Worm (Caenorhabditis elegans) whole organism, early embryonic: ENCODE results near the gene abu-5.

ENCODE experiments used
- F13C5.2 ChIP-seq: sonication (generic microtip); optimal IDR thresholded peaks from 2 replicates; lab custom pipeline; 2017; ENCODE audit warnings: mild to moderate bottlenecking, missing genetic modification characterization, inconsistent platforms, missing compliant biosample characterization
- aly-1 ChIP-seq: sonication (generic microtip); optimal IDR thresholded peaks from 2 replicates; lab custom pipeline; 2016; ENCODE audit warnings: missing genetic modification characterization, missing compliant biosample characterization
- ama-1 ChIP-seq: fragments of 150-350 bp; optimal IDR thresholded peaks from 2 replicates; lab custom pipeline; 2014
- ceh-13 ChIP-seq: fragments of 200-800 bp; sonication (Bioruptor generic); optimal IDR thresholded peaks from 2 replicates; lab custom pipeline; 2018; ENCODE audit warnings: mild to moderate bottlenecking, missing genetic modification characterization, missing compliant biosample characterization
- ceh-36 ChIP-seq: sonication (generic microtip); optimal IDR thresholded peaks from 2 replicates; lab custom pipeline; 2016; ENCODE audit warnings: missing genetic modification characterization, inconsistent platforms, missing compliant biosample characterization
- flt-1 ChIP-seq: fragments of 200-800 bp; sonication (Bioruptor generic); IDR thresholded peaks from 2 replicates; pipeline ENCODE4 v1.3.6; 2022; ENCODE audit warnings: missing genetic modification characterization, missing compliant biosample characterization
- hmg-4 ChIP-seq: fragments of 200-800 bp; sonication (Bioruptor generic); optimal IDR thresholded peaks from 2 replicates; lab custom pipeline; 2018; ENCODE audit warnings: mild to moderate bottlenecking, missing genetic modification characterization, missing compliant biosample characterization
- hnd-1 ChIP-seq: sonication (generic microtip); optimal IDR thresholded peaks from 2 replicates; lab custom pipeline; 2016; ENCODE audit warnings: missing genetic modification characterization, missing compliant biosample characterization
- pes-1 ChIP-seq: fragments of 200-800 bp; sonication (Bioruptor generic); IDR thresholded peaks from 2 replicates; pipeline ENCODE4 v1.3.6; 2022; ENCODE audit warnings: missing genetic modification reagents, missing genetic modification characterization, missing compliant biosample characterization

ce11 chrIV:15559065-15559464, 31.4 kb upstream of the abu-5 start:
- no peak for TF ChIP-seq ama-1 (lab: Kevin White, UChicago)
- no peak for TF ChIP-seq ceh-13 (GFP tag; lab: Kevin White, UChicago)
- no peak for TF ChIP-seq flt-1
- no peak for TF ChIP-seq ceh-36
- TF ChIP-seq hmg-4 = no peak
- no peak for TF ChIP-seq pes-1
- no peak for TF ChIP-seq hnd-1 (tag; lab: Kevin White, UChicago)
- no peak for TF ChIP-seq F13C5.2 (tag; lab: Kevin White, UChicago)
- TF ChIP-seq aly-1 (tag; lab: Kevin White, UChicago) = no peak
